Fruit fly (Drosophila melanogaster): ENCODE measurements around the gene CG12493.

The CG12493 gene

dm6 chr3L:4719743-4720142 lies 33.8 kb downstream of the CG12493 start (continued):
- TF ChIP-seq Hr38 (GFP tag; optimal IDR thresholded peaks at IDR 0.05) (no peak), ss (GFP tag; optimal IDR thresholded peaks at IDR 0.05) (peak in 1 of 2 experiments; percentile 14), CG32006 (GFP tag; optimal IDR thresholded peaks at IDR 0.05) (no peak), CG16779 (tag; optimal IDR thresholded peaks at IDR 0.05) (no peak), CG11762 (GFP tag; optimal IDR thresholded peaks at IDR 0.05; ENCODE audit: insufficient read depth) (no peak), CG8319 (GFP tag; optimal IDR thresholded peaks at IDR 0.05) (no peak), Ets21C (GFP tag; optimal IDR thresholded peaks at IDR 0.05) (no peak), Lpt (GFP tag; optimal IDR thresholded peaks at IDR 0.05) (peak; percentile 46), Met (GFP tag; optimal IDR thresholded peaks at IDR 0.05) (no peak), CG8632 (GFP tag; optimal IDR thresholded peaks at IDR 0.05) (no peak), CG3919 (GFP tag; optimal IDR thresholded peaks at IDR 0.05) (no peak), spab (GFP tag; optimal IDR thresholded peaks at IDR 0.05) (no peak), Ets96B (tag; optimal IDR thresholded peaks at IDR 0.05) (no peak), CG6163 (GFP tag; IDR thresholded peaks at IDR 0.05) (peak; percentile 27; the same call in 2 of the 3 replicates), CG6792 (GFP tag; optimal IDR thresholded peaks at IDR 0.05) (no peak), CG11902 (GFP tag; optimal IDR thresholded peaks at IDR 0.05) (no peak)

- TF ChIP-seq acj6 (GFP tag; optimal IDR thresholded peaks at IDR 0.05) (no peak), CG6163 (GFP tag; IDR thresholded peaks at IDR 0.05) (no peak), Eip75B (GFP tag; optimal IDR thresholded peaks at IDR 0.05) (no peak), CG7368 (GFP tag; optimal IDR thresholded peaks at IDR 0.05) (no peak), CG6792 (GFP tag; optimal IDR thresholded peaks at IDR 0.05) (no peak), lz (GFP tag; optimal IDR thresholded peaks at IDR 0.05) (no peak), Hr39 (GFP tag; optimal IDR thresholded peaks at IDR 0.05) (no peak), CG31627 (GFP tag; optimal IDR thresholded peaks at IDR 0.05) (no peak), CG8319 (GFP tag; optimal IDR thresholded peaks at IDR 0.05) (no peak), Blimp-1 (GFP tag; optimal IDR thresholded peaks at IDR 0.05) (no peak), CG11294 (GFP tag; IDR thresholded peaks at IDR 0.05) (no peak), eg (GFP tag; IDR thresholded peaks at IDR 0.05) (no peak), Hr4 (GFP tag; optimal IDR thresholded peaks at IDR 0.05) (no peak), net (GFP tag; optimal IDR thresholded peaks at IDR 0.05) (no peak)
These were observed 43.7 kb downstream of the CG12493 start, which contains the start of gene CG13712 for dm6 chr3L:4709790-4710189. TSS of gene CG13712 (minus strand) at chr3L:4709890.

- TF ChIP-seq net (GFP tag; optimal IDR thresholded peaks at IDR 0.05) (no peak), CG15336 (GFP tag; IDR thresholded peaks at IDR 0.05) (0 out of 2 replicates have a peak, but pooled peaks have one; percentile 7), OdsH (GFP tag; optimal IDR thresholded peaks at IDR 0.05) (no peak), CG32006 (GFP tag; optimal IDR thresholded peaks at IDR 0.05) (peak; percentile 24), CG6808 (GFP tag; optimal IDR thresholded peaks at IDR 0.05) (no peak), Hr39 (GFP tag; optimal IDR thresholded peaks at IDR 0.05) (no peak), Lpt (GFP tag; optimal IDR thresholded peaks at IDR 0.05) (no peak), CG8119 (GFP tag; IDR thresholded peaks at IDR 0.05) (0 out of 3 replicates have a peak, but pooled peaks have one; percentile 14), Eip75B (GFP tag; optimal IDR thresholded peaks at IDR 0.05) (no peak), Gug (GFP tag; IDR thresholded peaks at IDR 0.05) (0 out of 2 replicates have a peak, but pooled peaks have one; percentile 12), CG10631 (GFP tag; optimal IDR thresholded peaks at IDR 0.05) (no peak), Sox102F (GFP tag; optimal IDR thresholded peaks at IDR 0.05) (no peak), dac (GFP tag; optimal IDR thresholded peaks at IDR 0.05) (no peak)
These were observed 45.0 kb downstream of the CG12493 start for dm6 chr3L:4708536-4708935.

dm6 chr3L:4707831-4708230 lies 45.7 kb downstream of the CG12493 start:
- peak; percentile 20 for TF ChIP-seq CG8319 (GFP tag; optimal IDR thresholded peaks at IDR 0.05)
- TF ChIP-seq esn (GFP tag; optimal IDR thresholded peaks at IDR 0.05): peak; percentile 15
- TF ChIP-seq spab (GFP tag; optimal IDR thresholded peaks at IDR 0.05): no peak
- peak; percentile 71 for TF ChIP-seq achi (GFP tag; optimal IDR thresholded peaks at IDR 0.05)
- peak; percentile 43 for TF ChIP-seq CG6792 (GFP tag; optimal IDR thresholded peaks at IDR 0.05)
- peak; percentile 92 for TF ChIP-seq CG15336 (GFP tag; IDR thresholded peaks at IDR 0.05)
- TF ChIP-seq vri (GFP tag; optimal IDR thresholded peaks at IDR 0.05): no peak
- TF ChIP-seq CG8119 (GFP tag; IDR thresholded peaks at IDR 0.05): peak; percentile 91
- no peak for TF ChIP-seq Smox (GFP tag; optimal IDR thresholded peaks at IDR 0.05)
- TF ChIP-seq ss (GFP tag; optimal IDR thresholded peaks at IDR 0.05): no peak
- TF ChIP-seq Hr38 (GFP tag; optimal IDR thresholded peaks at IDR 0.05): no peak
- TF ChIP-seq acj6 (GFP tag; optimal IDR thresholded peaks at IDR 0.05): peak; percentile 64
- peak; percentile 45 for TF ChIP-seq Ets96B (tag; optimal IDR thresholded peaks at IDR 0.05)
- peak; percentile 91 for TF ChIP-seq CG6163 (GFP tag; IDR thresholded peaks at IDR 0.05)
- TF ChIP-seq Eip78C (GFP tag): peak; percentile 89
- TF ChIP-seq Eip93F (GFP tag; optimal IDR thresholded peaks at IDR 0.05): no peak
- peak; percentile 58 for TF ChIP-seq Eip75B (GFP tag; optimal IDR thresholded peaks at IDR 0.05)
- TF ChIP-seq CG8632 (GFP tag; optimal IDR thresholded peaks at IDR 0.05): no peak
- TF ChIP-seq CG6854 (GFP tag; optimal IDR thresholded peaks at IDR 0.05): no peak
- peak; percentile 9 for TF ChIP-seq CG10669 (GFP tag; optimal IDR thresholded peaks at IDR 0.05)
- TF ChIP-seq CG3032 (tag; optimal IDR thresholded peaks at IDR 0.05): peak; percentile 52
- TF ChIP-seq CG1621 (tag; optimal IDR thresholded peaks at IDR 0.05): peak; percentile 20
